Worm (Caenorhabditis elegans): ENCODE data around the gene hlh-33.

hlh-33 gene

DNA sequence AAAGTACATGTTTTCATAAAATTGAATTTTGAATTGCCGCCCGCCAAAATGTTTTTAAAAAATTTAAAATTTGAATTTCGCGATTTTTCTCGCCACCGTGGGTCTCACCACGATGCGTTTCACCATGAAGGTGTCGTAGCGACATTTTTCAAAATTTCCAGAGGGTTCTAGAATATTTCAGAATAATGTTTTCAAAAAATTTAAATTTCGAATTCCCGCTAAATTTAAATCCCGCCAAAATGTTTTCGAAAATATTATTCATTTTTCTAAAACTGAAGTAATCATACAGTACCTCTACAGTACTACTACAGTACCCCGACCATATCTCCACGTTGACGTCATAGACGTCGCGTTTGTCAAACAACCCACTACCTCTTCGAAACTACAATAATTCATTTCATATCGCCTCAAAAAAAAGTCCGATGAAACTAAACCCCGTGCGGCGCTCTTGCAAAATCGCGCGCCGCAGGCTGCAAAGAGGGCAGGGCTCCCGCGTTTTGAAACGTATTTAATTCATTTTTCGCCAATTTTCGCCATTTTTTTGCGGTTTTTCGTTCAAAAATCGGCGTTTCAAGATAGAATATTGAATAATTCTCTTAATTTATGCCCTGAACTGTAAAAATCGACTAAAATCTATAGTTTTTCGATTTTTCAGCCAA lies 30.8 kb upstream of the hlh-33 start, which contains the start of the genes pvf-1 and Y39A3CL.7 (continued):
- no peak for TF ChIP-seq T26A8.4 (GFP tag; IDR thresholded peaks at IDR 0.05)
- no peak for TF ChIP-seq nhr-237 (tag; optimal IDR thresholded peaks at IDR 0.05)
- TF ChIP-seq attf-4 (tag; optimal IDR thresholded peaks at IDR 0.05), result no peak
- no peak for TF ChIP-seq F26F4.8 (GFP tag; conservative IDR thresholded peaks at IDR 0.05)
- TF ChIP-seq skn-1 (tag; optimal IDR thresholded peaks at IDR 0.05), result no peak
- no peak for TF ChIP-seq unc-130 (GFP tag; optimal IDR thresholded peaks at IDR 0.05)
- TF ChIP-seq nhr-76 (tag; optimal IDR thresholded peaks at IDR 0.05), result no peak
- TF ChIP-seq daf-12 (tag; optimal IDR thresholded peaks at IDR 0.05), result no peak
- TF ChIP-seq ZK337.2 (GFP tag; IDR thresholded peaks at IDR 0.05), result no peak
- TF ChIP-seq ama-1 (optimal IDR thresholded peaks at IDR 0.05), result no peak
- no peak for TF ChIP-seq lir-3 (tag; optimal IDR thresholded peaks at IDR 0.05)
- no peak for TF ChIP-seq ztf-7 (tag; optimal IDR thresholded peaks at IDR 0.05)
- no peak for TF ChIP-seq zfp-2 (tag; optimal IDR thresholded peaks at IDR 0.05)
- no peak for TF ChIP-seq lin-29 (GFP tag; IDR thresholded peaks at IDR 0.05)
- no peak for TF ChIP-seq ceh-20 (GFP tag; IDR thresholded peaks at IDR 0.05)
- peak; percentile 92 for TF ChIP-seq aha-1 (tag)
- TF ChIP-seq zag-1 (tag; optimal IDR thresholded peaks at IDR 0.05), result no peak
- no peak for TF ChIP-seq ceh-44 (GFP tag; IDR thresholded peaks at IDR 0.05)
- TF ChIP-seq tag-97 (GFP tag; IDR thresholded peaks at IDR 0.05), result no peak
- no peak for TF ChIP-seq snpc-4 (tag; optimal IDR thresholded peaks at IDR 0.05)
- peak; percentile 66 for TF ChIP-seq lin-38 (GFP tag; IDR thresholded peaks at IDR 0.05)
- TF ChIP-seq nhr-48 (tag; optimal IDR thresholded peaks at IDR 0.05), result no peak
- no peak for TF ChIP-seq D1046.2 (GFP tag; IDR thresholded peaks at IDR 0.05)
- TF ChIP-seq dve-1 (tag; optimal IDR thresholded peaks at IDR 0.05; ENCODE audit: insufficient read depth), result peak; percentile 20
- TF ChIP-seq mdt-29 (GFP tag; IDR thresholded peaks at IDR 0.05), result no peak
- peak; percentile 60 for TF ChIP-seq hmg-1.1 (GFP tag; IDR thresholded peaks at IDR 0.05)
- no peak for TF ChIP-seq mdl-1 (tag; optimal IDR thresholded peaks at IDR 0.05)
- no peak for TF ChIP-seq ces-1 (GFP tag; optimal IDR thresholded peaks at IDR 0.05)
- TF ChIP-seq mep-1 (tag; optimal IDR thresholded peaks at IDR 0.05), result peak; percentile 56
- no peak for TF ChIP-seq ceh-28 (tag; optimal IDR thresholded peaks at IDR 0.05)
- TF ChIP-seq nhr-102 (tag; optimal IDR thresholded peaks at IDR 0.05), result no peak
- TF ChIP-seq hif-1 (tag; optimal IDR thresholded peaks at IDR 0.05), result no peak
- no peak for TF ChIP-seq zfp-3 (GFP tag; conservative IDR thresholded peaks at IDR 0.05)
- TF ChIP-seq ceh-82 (tag; optimal IDR thresholded peaks at IDR 0.05), result no peak
- no peak for TF ChIP-seq arid-1 (GFP tag; conservative IDR thresholded peaks at IDR 0.05)
- TF ChIP-seq nhr-111 (GFP tag; optimal IDR thresholded peaks at IDR 0.05), result no peak
- no peak for TF ChIP-seq nhr-11 (tag; optimal IDR thresholded peaks at IDR 0.05)
- no peak for TF ChIP-seq zip-2 (tag; optimal IDR thresholded peaks at IDR 0.05)
- TF ChIP-seq F37D6.2 (tag; optimal IDR thresholded peaks at IDR 0.05), result no peak
- TF ChIP-seq daf-16 (GFP tag; optimal IDR thresholded peaks at IDR 0.05), result peak in 1 of 2 experiments; percentile 20
- TF ChIP-seq daf-16 (tag; optimal IDR thresholded peaks at IDR 0.05), result peak; percentile 33
- no peak for TF ChIP-seq Y105C5A.15 (GFP tag; IDR thresholded peaks at IDR 0.05)
- TF ChIP-seq duxl-1 (tag; optimal IDR thresholded peaks at IDR 0.05; ENCODE audit: poor library complexity), result peak; percentile 65
- no peak for TF ChIP-seq F44E2.7 (GFP tag; IDR thresholded peaks at IDR 0.05)
- no peak for TF ChIP-seq zip-11 (GFP tag; IDR thresholded peaks at IDR 0.05)
- TF ChIP-seq pha-4 (GFP tag; IDR thresholded peaks at IDR 0.05), result no peak
- TF ChIP-seq pha-4 (tag; optimal IDR thresholded peaks at IDR 0.05), result no peak
- peak; percentile 88 for TF ChIP-seq mes-2 (tag; optimal IDR thresholded peaks at IDR 0.05; ENCODE audit: poor library complexity, severe bottlenecking)
- no peak for TF ChIP-seq dmd-8 (GFP tag; IDR thresholded peaks at IDR 0.05)
- no peak for TF ChIP-seq T20F7.1 (GFP tag; optimal IDR thresholded peaks at IDR 0.05)
- no peak for TF ChIP-seq Y48G9A.11 (GFP tag; IDR thresholded peaks at IDR 0.05)
